Worm (Caenorhabditis elegans) whole organism, L3 larva: Measurements from ENCODE around the gene F49E12.8.

Experiments used
- R02D3.7 ChIP-seq: fragments of 150-350 bp; optimal IDR thresholded peaks from 2 replicates; lab custom pipeline; 2014; ENCODE audit warnings: missing biosample characterization, missing genetic modification characterization
- ZK546.5 ChIP-seq: sonication (generic microtip); optimal IDR thresholded peaks from 2 replicates; lab custom pipeline; 2017; ENCODE audit warnings: missing biosample characterization, missing genetic modification characterization
- aly-2 ChIP-seq: fragments of 150-350 bp; optimal IDR thresholded peaks from 2 replicates; lab custom pipeline; 2014; ENCODE audit warnings: missing biosample characterization, missing genetic modification characterization
- ama-1 ChIP-seq: fragments of 150-350 bp; optimal IDR thresholded peaks from 2 replicates; lab custom pipeline; 2018
- ceh-16 ChIP-seq: sonication (generic microtip); optimal IDR thresholded peaks from 2 replicates; lab custom pipeline; 2017; ENCODE audit warnings: missing biosample characterization, missing genetic modification characterization
- ceh-28 ChIP-seq: fragments of 150-350 bp; optimal IDR thresholded peaks from 2 replicates; lab custom pipeline; 2014; ENCODE audit warnings: missing biosample characterization, missing genetic modification reagents, missing genetic modification characterization
- ceh-82 ChIP-seq: fragments of 150-350 bp; optimal IDR thresholded peaks from 2 replicates; lab custom pipeline; 2014; ENCODE audit warnings: missing biosample characterization, missing genetic modification characterization
- ceh-9 ChIP-seq: sonication (generic microtip); optimal IDR thresholded peaks from 2 replicates; lab custom pipeline; 2018; ENCODE audit warnings: missing biosample characterization, missing genetic modification characterization
- daf-12 ChIP-seq: fragments of 150-350 bp; optimal IDR thresholded peaks from 2 replicates; lab custom pipeline; 2014; ENCODE audit warnings: missing biosample characterization, missing genetic modification reagents, missing genetic modification characterization
- elt-1 ChIP-seq: fragments of 150-350 bp; optimal IDR thresholded peaks from 2 replicates; lab custom pipeline; 2014; ENCODE audit warnings: missing biosample characterization, missing genetic modification characterization
- elt-2 ChIP-seq: sonication (generic microtip); optimal IDR thresholded peaks from 2 replicates; lab custom pipeline; 2016; ENCODE audit warnings: missing genetic modification reagents, mild to moderate bottlenecking, missing genetic modification characterization, missing compliant biosample characterization
- elt-3 ChIP-seq, 3 experiments: fragments of 150-350 bp in 1 of 3; sonication (generic microtip) in 2 of 3; optimal IDR thresholded peaks; 2 replicates in 2 of 3; 4 replicates in 1 of 3; lab custom pipeline; 2014 to 2017; ENCODE audit warnings: missing biosample characterization in 3 of 3, missing genetic modification characterization in 3 of 3
- eor-1 ChIP-seq, 2 experiments: fragments of 150-350 bp; optimal IDR thresholded peaks; 2 replicates each; lab custom pipeline; 2014 to 2018; ENCODE audit warnings: missing biosample characterization in 2 of 2, missing genetic modification characterization in 2 of 2
- fkh-10 ChIP-seq: sonication (generic microtip); optimal IDR thresholded peaks from 2 replicates; lab custom pipeline; 2017; ENCODE audit warnings: missing biosample characterization, missing genetic modification reagents, missing genetic modification characterization
- fkh-2 ChIP-seq: fragments of 150-350 bp; optimal IDR thresholded peaks from 2 replicates; lab custom pipeline; 2014; ENCODE audit warnings: missing biosample characterization, missing genetic modification reagents, missing genetic modification characterization
- fos-1 ChIP-seq: fragments of 150-350 bp; optimal IDR thresholded peaks from 2 replicates; lab custom pipeline; 2014; ENCODE audit warnings: missing biosample characterization, missing genetic modification characterization
- jun-1 ChIP-seq: fragments of 150-350 bp; optimal IDR thresholded peaks from 2 replicates; lab custom pipeline; 2014; ENCODE audit warnings: missing biosample characterization, missing genetic modification reagents, missing genetic modification characterization
- lin-15B ChIP-seq: fragments of 150-350 bp; optimal IDR thresholded peaks from 2 replicates; lab custom pipeline; 2014; ENCODE audit warnings: missing biosample characterization, missing genetic modification characterization
- lin-39 ChIP-seq: fragments of 150-350 bp; optimal IDR thresholded peaks from 2 replicates; lab custom pipeline; 2018; ENCODE audit warnings: missing biosample characterization, missing genetic modification reagents, missing genetic modification characterization
- lsy-12 ChIP-seq: sonication (generic microtip); optimal IDR thresholded peaks from 2 replicates; lab custom pipeline; 2016; ENCODE audit warnings: mild to moderate bottlenecking, missing genetic modification characterization, missing compliant biosample characterization
- mdl-1 ChIP-seq: fragments of 150-350 bp; optimal IDR thresholded peaks from 2 replicates; lab custom pipeline; 2014; ENCODE audit warnings: missing biosample characterization, missing genetic modification characterization
- nfya-1 ChIP-seq: sonication (generic microtip); optimal IDR thresholded peaks from 2 replicates; lab custom pipeline; 2017; ENCODE audit warnings: missing genetic modification characterization, mild to moderate bottlenecking, missing compliant biosample characterization, antibody characterized with exemption, moderate library complexity; ENCODE audit not compliant: insufficient read depth
- nhr-11 ChIP-seq: fragments of 150-350 bp; optimal IDR thresholded peaks from 2 replicates; lab custom pipeline; 2014; ENCODE audit warnings: missing biosample characterization, missing genetic modification characterization
- nhr-23 ChIP-seq: fragments of 150-350 bp; optimal IDR thresholded peaks from 2 replicates; lab custom pipeline; 2014; ENCODE audit warnings: missing biosample characterization, missing genetic modification reagents, missing genetic modification characterization
- nhr-237 ChIP-seq: fragments of 150-350 bp; optimal IDR thresholded peaks from 2 replicates; lab custom pipeline; 2014; ENCODE audit warnings: missing biosample characterization, missing genetic modification characterization
- nhr-25 ChIP-seq: sonication (generic microtip); optimal IDR thresholded peaks from 2 replicates; lab custom pipeline; 2017; ENCODE audit warnings: missing biosample characterization, missing genetic modification characterization
- nhr-28 ChIP-seq: fragments of 150-350 bp; optimal IDR thresholded peaks from 2 replicates; lab custom pipeline; 2014; ENCODE audit warnings: missing biosample characterization, missing genetic modification characterization
- nhr-67 ChIP-seq: fragments of 150-350 bp; optimal IDR thresholded peaks from 2 replicates; lab custom pipeline; 2014; ENCODE audit warnings: missing biosample characterization, missing genetic modification characterization
- nhr-76 ChIP-seq: fragments of 150-350 bp; sonication (generic microtip); optimal IDR thresholded peaks from 5 replicates; lab custom pipeline; 2014; ENCODE audit warnings: missing biosample characterization, missing genetic modification characterization
- nhr-77 ChIP-seq: fragments of 150-350 bp; optimal IDR thresholded peaks from 2 replicates; lab custom pipeline; 2014; ENCODE audit warnings: missing biosample characterization, missing genetic modification characterization
- pha-4 ChIP-seq: fragments of 150-350 bp; optimal IDR thresholded peaks from 2 replicates; lab custom pipeline; 2014; ENCODE audit warnings: missing biosample characterization, missing genetic modification reagents, missing genetic modification characterization
- pqm-1 ChIP-seq: fragments of 150-350 bp; optimal IDR thresholded peaks from 2 replicates; lab custom pipeline; 2017; ENCODE audit warnings: missing biosample characterization, missing genetic modification characterization, inconsistent platforms
- skn-1 ChIP-seq: fragments of 150-350 bp; optimal IDR thresholded peaks from 2 replicates; lab custom pipeline; 2014; ENCODE audit warnings: missing biosample characterization, missing genetic modification characterization
- unc-39 ChIP-seq: sonication (generic microtip); optimal IDR thresholded peaks from 4 replicates; lab custom pipeline; 2017; ENCODE audit warnings: missing biosample characterization, missing genetic modification characterization
- unc-62 ChIP-seq: fragments of 150-350 bp; sonication (generic microtip); optimal IDR thresholded peaks from 4 replicates; lab custom pipeline; 2014; ENCODE audit warnings: missing biosample characterization, missing genetic modification reagents, missing genetic modification characterization
- zag-1 ChIP-seq: fragments of 150-350 bp; optimal IDR thresholded peaks from 2 replicates; lab custom pipeline; 2014; ENCODE audit warnings: missing biosample characterization, missing genetic modification characterization
- ztf-11 ChIP-seq: fragments of 150-350 bp; optimal IDR thresholded peaks from 2 replicates; lab custom pipeline; 2014; ENCODE audit warnings: missing biosample characterization, missing genetic modification characterization
- ztf-4 ChIP-seq: fragments of 150-350 bp; optimal IDR thresholded peaks from 2 replicates; lab custom pipeline; 2014; ENCODE audit warnings: missing biosample characterization, missing genetic modification characterization

Gene F49E12.8

DNA sequence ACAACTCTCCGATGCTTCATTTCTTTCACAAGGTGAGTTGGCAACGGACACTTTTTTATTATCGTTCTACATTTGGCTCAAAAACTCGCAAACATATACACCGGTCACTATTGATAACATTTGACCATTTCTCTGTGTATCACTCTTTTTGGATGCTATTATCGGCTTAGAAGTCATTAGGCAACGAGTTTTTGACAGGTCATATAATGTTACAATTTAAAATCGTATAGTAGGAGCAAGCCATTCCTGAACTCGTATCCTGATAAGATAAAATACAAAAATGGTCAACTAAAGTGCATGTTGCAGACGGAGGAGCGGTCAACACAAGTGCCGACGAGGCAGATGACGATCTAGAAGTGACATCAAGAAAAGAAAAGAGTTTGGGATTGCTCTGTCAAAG is 18.8 kb upstream of the F49E12.8 start:
- no peak for TF ChIP-seq ZK546.5 (tag; lab: Kevin White, UChicago)
- no peak for TF ChIP-seq elt-3 (tag; optimal IDR thresholded peaks at IDR 0.05; lab: Kevin White, UChicago)
- no peak for TF ChIP-seq lin-15B (tag; lab: Kevin White, UChicago)
- TF ChIP-seq pha-4: peak; percentile 21
- no peak for TF ChIP-seq nhr-67 (tag; lab: Kevin White, UChicago)
- TF ChIP-seq fos-1: no peak
- TF ChIP-seq nhr-76 (tag; lab: Kevin White, UChicago): no peak
- no peak for TF ChIP-seq nhr-28 (tag; lab: Kevin White, UChicago)
- TF ChIP-seq nfya-1 (tag; lab: Kevin White, UChicago): no peak
- peak; percentile 70 for TF ChIP-seq pqm-1 (tag; lab: Kevin White, UChicago)
- TF ChIP-seq unc-39 (tag; lab: Kevin White, UChicago): no peak
- TF ChIP-seq nhr-23 (tag; lab: Kevin White, UChicago): no peak
- no peak for TF ChIP-seq eor-1 (tag; optimal IDR thresholded peaks at IDR 0.05; lab: Kevin White, UChicago)
- no peak for TF ChIP-seq ama-1
- no peak for TF ChIP-seq ceh-16 (tag; lab: Kevin White, UChicago)
- no peak for TF ChIP-seq mdl-1 (tag; lab: Kevin White, UChicago)
- no peak for TF ChIP-seq unc-62 (GFP tag; lab: Kevin White, UChicago)
- peak; percentile 33 for TF ChIP-seq elt-2 (tag; lab: Kevin White, UChicago)
- TF ChIP-seq daf-12 (tag; lab: Kevin White, UChicago): no peak
- no peak for TF ChIP-seq skn-1 (tag; lab: Kevin White, UChicago)
- TF ChIP-seq, all 47 proteins: peak for 3

DNA sequence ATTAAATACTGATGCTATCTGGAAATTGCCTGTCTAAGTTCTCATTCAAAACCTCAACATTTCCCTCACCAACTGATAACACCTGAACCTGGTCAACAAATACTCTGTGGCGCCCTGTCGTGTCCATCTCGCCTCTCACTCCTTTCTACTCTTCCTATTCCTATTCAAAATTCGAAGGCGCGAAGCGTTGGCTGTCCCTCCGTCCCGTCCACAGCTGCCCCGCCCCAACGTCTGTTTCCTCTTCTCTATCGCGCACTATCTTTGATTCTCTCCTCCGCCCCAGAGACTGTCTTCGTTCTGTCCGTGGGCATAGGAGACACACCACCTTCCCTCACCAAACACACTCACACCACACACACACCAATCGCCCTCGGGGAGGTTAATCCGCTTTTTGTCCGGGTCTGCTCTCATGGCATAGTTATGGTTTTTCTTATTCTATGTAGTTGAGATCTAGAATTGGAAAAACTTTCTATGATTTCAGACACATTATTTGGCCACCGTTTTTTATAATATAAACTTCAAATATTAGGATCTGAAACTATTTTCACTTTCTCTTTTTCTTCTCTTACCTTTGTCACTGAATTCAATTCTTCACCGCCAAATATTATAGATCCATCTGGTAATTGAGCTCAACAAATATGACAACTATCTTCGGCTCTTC is 18.1 kb upstream of the F49E12.8 start, which contains the start of gene efl-3:
Gene efl-3, plus strand, starts transcription at position 611 of the 661 bp plus-strand sequence.
- TF ChIP-seq ceh-28 (no peak), nhr-77 (tag; lab: Kevin White, UChicago) (no peak), elt-2 (tag; lab: Kevin White, UChicago) (peak; percentile 37), ceh-82 (no peak), nhr-237 (tag; lab: Kevin White, UChicago) (no peak), R02D3.7 (tag; lab: Kevin White, UChicago) (no peak), pqm-1 (tag; lab: Kevin White, UChicago) (peak; percentile 16), lin-39 (no peak)
- TF ChIP-seq, all 47 proteins: peak for 2

DNA sequence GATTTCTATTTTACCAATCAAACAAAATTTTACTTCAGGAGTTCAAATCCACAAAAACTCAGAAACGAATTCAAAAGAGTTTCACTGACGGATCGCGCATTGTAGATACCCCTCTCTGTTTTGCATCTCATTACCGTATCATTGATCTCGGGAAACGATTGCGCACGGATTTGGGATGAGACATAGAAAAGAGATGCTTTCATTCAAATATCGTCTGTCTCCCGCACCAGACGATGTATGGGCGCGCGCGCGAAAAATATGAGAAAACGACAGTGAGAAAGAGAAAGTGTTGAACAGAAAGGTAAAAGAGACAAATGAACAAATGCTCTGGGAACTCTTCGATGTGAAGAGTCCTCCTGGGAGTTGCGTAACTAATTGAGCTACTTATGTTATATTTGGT is 16.9 kb upstream of the F49E12.8 start:
- no peak for TF ChIP-seq ceh-16 (tag; lab: Kevin White, UChicago)
- no peak for TF ChIP-seq nfya-1 (tag; lab: Kevin White, UChicago)
- TF ChIP-seq, all 47 proteins: peak for 0

DNA sequence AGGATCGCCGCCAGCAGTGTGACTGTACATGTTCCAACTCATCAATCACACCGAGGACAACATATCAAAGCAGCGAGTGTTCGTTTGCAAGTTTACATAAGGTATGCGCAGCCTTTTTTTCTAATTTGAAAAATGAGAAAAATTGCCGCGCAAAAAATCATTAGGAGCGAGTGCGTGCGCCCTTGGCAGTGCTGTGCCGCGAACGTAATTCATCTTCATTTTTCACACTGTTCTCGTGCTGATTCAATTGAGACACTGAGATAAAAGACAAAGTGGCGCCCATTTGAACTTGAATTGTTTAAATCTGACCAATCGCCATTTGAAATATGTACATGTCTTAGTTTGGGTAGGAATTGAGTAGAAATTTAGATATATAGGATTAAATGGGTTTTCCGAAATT is 15.4 kb upstream of the F49E12.8 start:
- no peak for TF ChIP-seq jun-1 (tag; lab: Kevin White, UChicago)
- TF ChIP-seq R02D3.7 (tag; lab: Kevin White, UChicago): no peak
- TF ChIP-seq nhr-25 (tag; lab: Kevin White, UChicago): peak; percentile 50
- no peak for TF ChIP-seq pha-4
- TF ChIP-seq ceh-28: no peak
- TF ChIP-seq elt-3 (tag; optimal IDR thresholded peaks at IDR 0.05; lab: Kevin White, UChicago): no peak
- no peak for TF ChIP-seq aly-2
- TF ChIP-seq nhr-28 (tag; lab: Kevin White, UChicago): no peak
- no peak for TF ChIP-seq nhr-11 (tag; lab: Kevin White, UChicago)
- peak; percentile 64 for TF ChIP-seq lin-39
- TF ChIP-seq ZK546.5 (tag; lab: Kevin White, UChicago): no peak
- TF ChIP-seq nfya-1 (tag; lab: Kevin White, UChicago): no peak
- no peak for TF ChIP-seq nhr-76 (tag; lab: Kevin White, UChicago)

DNA sequence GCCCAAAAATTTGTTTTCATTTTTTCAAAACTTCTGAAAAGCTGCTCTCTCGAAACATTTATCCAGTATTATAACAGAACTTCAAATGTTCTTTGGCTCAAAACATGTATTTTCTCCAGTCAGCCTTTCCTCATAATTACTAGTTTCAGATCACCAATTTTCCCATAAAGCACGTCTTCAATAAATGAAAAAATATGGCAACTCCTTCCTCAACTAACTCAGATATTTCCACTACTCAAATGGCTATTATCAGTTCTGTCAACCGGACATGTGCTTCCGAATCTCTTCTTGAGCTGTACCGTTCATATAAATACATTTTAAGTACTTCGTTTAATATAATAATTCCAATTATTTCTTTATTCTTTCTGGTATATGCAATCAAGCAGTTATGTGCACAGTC is 13.4 kb upstream of the F49E12.8 start, which contains the start of gene sra-13:
Gene sra-13, plus strand, starts transcription at position 195 of the 400 bp plus-strand sequence.
- no peak for TF ChIP-seq ceh-28

DNA sequence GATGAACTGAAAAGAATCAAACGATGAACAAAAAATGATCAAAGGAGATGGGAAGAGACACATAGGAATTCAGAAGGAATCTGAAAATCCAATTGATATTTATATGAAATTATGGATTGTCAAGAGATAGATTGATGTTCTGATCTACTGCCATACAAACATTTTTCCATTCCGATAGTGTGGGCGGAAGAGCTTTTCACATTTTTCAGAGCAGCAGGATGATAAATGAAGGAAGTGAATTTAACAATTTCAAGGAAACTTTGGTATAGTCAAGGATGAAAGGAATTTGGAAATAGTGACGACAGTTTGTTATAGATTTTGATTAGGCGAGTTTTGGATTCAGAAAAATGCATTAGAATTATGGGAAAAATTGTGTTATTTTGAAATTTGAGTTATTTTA is 11.2 kb upstream of the F49E12.8 start, which contains the start of gene ubc-24:
Gene ubc-24, plus strand, starts transcription at position 301 of the 400 bp plus-strand sequence.
- TF ChIP-seq fkh-2 (tag; lab: Kevin White, UChicago) (no peak), R02D3.7 (tag; lab: Kevin White, UChicago) (no peak), ceh-9 (tag; lab: Kevin White, UChicago) (no peak), elt-2 (tag; lab: Kevin White, UChicago) (no peak), ztf-4 (tag; lab: Kevin White, UChicago) (no peak), fos-1 (no peak), lin-15B (tag; lab: Kevin White, UChicago) (no peak), ztf-11 (tag; lab: Kevin White, UChicago) (no peak), fkh-10 (GFP tag; lab: Kevin White, UChicago) (no peak), daf-12 (tag; lab: Kevin White, UChicago) (no peak), elt-3 (tag; optimal IDR thresholded peaks at IDR 0.05; lab: Kevin White, UChicago) (no peak), pha-4 (no peak), nhr-76 (tag; lab: Kevin White, UChicago) (no peak), nfya-1 (tag; lab: Kevin White, UChicago) (no peak), zag-1 (tag; lab: Kevin White, UChicago) (no peak), nhr-77 (tag; lab: Kevin White, UChicago) (no peak), ZK546.5 (tag; lab: Kevin White, UChicago) (no peak), nhr-25 (tag; lab: Kevin White, UChicago) (no peak), elt-1 (tag; lab: Kevin White, UChicago) (no peak), lsy-12 (tag; lab: Kevin White, UChicago) (no peak)
